Worm (Caenorhabditis elegans): ENCODE results near the gene moa-2.

The moa-2 gene

ce11 chrII:7663028-7663427 is 35.8 kb downstream of the moa-2 start:
- TF ChIP-seq unc-62 (GFP tag; optimal IDR thresholded peaks at IDR 0.05): no peak

ce11 chrII:7662008-7662686 is 36.7 kb downstream of the moa-2 start, which contains the start of gene alfa-1:
TSS of gene alfa-1 (minus strand) at chrII:7662522.
- TF ChIP-seq unc-62 (GFP tag; optimal IDR thresholded peaks at IDR 0.05): no peak

ce11 chrII:7651171-7651570 is 47.7 kb downstream of the moa-2 start, which contains the start of gene pde-4:
TSS of gene pde-4 (minus strand) at chrII:7651246.
- no peak for TF ChIP-seq unc-62 (GFP tag; optimal IDR thresholded peaks at IDR 0.05)

Data from whole organism, dauer.